Fruit fly (Drosophila melanogaster) whole organism, embryonic: ENCODE results near the gene Or7a.

Experiments used
- Atf-2 ChIP-seq: fragments of 200-800 bp; sonication (Bioruptor generic); optimal IDR thresholded peaks from 2 replicates; lab custom pipeline; 2016; ENCODE audit warnings: missing biosample characterization, missing genetic modification characterization
- BtbVII ChIP-seq: fragments of 200-800 bp; sonication (Bioruptor generic); optimal IDR thresholded peaks from 3 replicates; lab custom pipeline; 2017; ENCODE audit warnings: missing biosample characterization, mild to moderate bottlenecking, missing genetic modification characterization
- CG10209 ChIP-seq: fragments of 200-800 bp; sonication (Bioruptor generic); optimal IDR thresholded peaks from 3 replicates; lab custom pipeline; 2017; ENCODE audit warnings: missing biosample characterization, mild to moderate bottlenecking, missing genetic modification characterization, missing genetic modification reagents
- CG11456 ChIP-seq: fragments of 200-800 bp; sonication (Bioruptor generic); IDR thresholded peaks from 3 replicates; pipeline ENCODE4 v1.3.6; 2022; ENCODE audit warnings: missing biosample characterization, missing genetic modification characterization
- CG11723 ChIP-seq: fragments of 200-800 bp; sonication (Bioruptor generic); optimal IDR thresholded peaks from 2 replicates; lab custom pipeline; 2017; ENCODE audit warnings: missing biosample characterization, mild to moderate bottlenecking, missing genetic modification characterization
- CG12071 ChIP-seq: fragments of 200-800 bp; sonication (Bioruptor generic); optimal IDR thresholded peaks from 3 replicates; lab custom pipeline; 2018; ENCODE audit warnings: missing biosample characterization, mild to moderate bottlenecking, missing genetic modification characterization
- CG12659 ChIP-seq: fragments of 200-800 bp; sonication (Bioruptor generic); optimal IDR thresholded peaks from 3 replicates; lab custom pipeline; 2017; ENCODE audit warnings: mild to moderate bottlenecking, missing biosample characterization, missing genetic modification reagents, missing genetic modification characterization
- CG12744 ChIP-seq: fragments of 200-800 bp; sonication (Bioruptor generic); optimal IDR thresholded peaks from 2 replicates; lab custom pipeline; 2016; ENCODE audit warnings: missing biosample characterization, missing genetic modification characterization
- CG14050 ChIP-seq: fragments of 200-800 bp; sonication (Bioruptor generic); IDR thresholded peaks from 3 replicates; pipeline ENCODE4 v1.3.6; 2022; ENCODE audit warnings: missing biosample characterization, missing genetic modification characterization
- CG14441 ChIP-seq: fragments of 200-800 bp; sonication (Bioruptor generic); IDR thresholded peaks from 2 replicates; pipeline ENCODE4 v1.3.6; 2022; ENCODE audit warnings: missing biosample characterization, missing genetic modification characterization
- CG14667 ChIP-seq: fragments of 200-800 bp; sonication (Bioruptor generic); IDR thresholded peaks from 2 replicates; pipeline ENCODE4 v1.3.6; 2022; ENCODE audit warnings: missing biosample characterization, missing genetic modification characterization
- CG14710 ChIP-seq: fragments of 200-800 bp; sonication (Bioruptor generic); optimal IDR thresholded peaks from 3 replicates; lab custom pipeline; 2019; ENCODE audit warnings: missing biosample characterization, mild to moderate bottlenecking, missing genetic modification characterization, moderate library complexity
- CG15696 ChIP-seq: fragments of 200-800 bp; sonication (Bioruptor generic); optimal IDR thresholded peaks from 2 replicates; lab custom pipeline; 2019; ENCODE audit warnings: missing biosample characterization, mild to moderate bottlenecking, missing genetic modification characterization, moderate library complexity
- CG16779 ChIP-seq: fragments of 200-800 bp; sonication (Bioruptor generic); IDR thresholded peaks from 2 replicates; pipeline ENCODE4 v1.3.6; 2022; ENCODE audit warnings: missing biosample characterization, missing genetic modification characterization
- CG17912 ChIP-seq: fragments of 200-800 bp; sonication (Bioruptor generic); optimal IDR thresholded peaks from 2 replicates; lab custom pipeline; 2018; ENCODE audit warnings: missing biosample characterization, mild to moderate bottlenecking, missing genetic modification characterization
- CG1792 ChIP-seq: fragments of 200-800 bp; sonication (Bioruptor generic); optimal IDR thresholded peaks from 2 replicates; lab custom pipeline; 2016; ENCODE audit warnings: missing biosample characterization, missing genetic modification characterization
- CG2875 ChIP-seq: fragments of 200-800 bp; sonication (Bioruptor generic); optimal IDR thresholded peaks from 2 replicates; lab custom pipeline; 2017; ENCODE audit warnings: missing biosample characterization, mild to moderate bottlenecking, missing genetic modification characterization, missing genetic modification reagents
- CG4282 ChIP-seq: fragments of 200-800 bp; sonication (Bioruptor generic); optimal IDR thresholded peaks from 2 replicates; lab custom pipeline; 2016; ENCODE audit warnings: missing biosample characterization, missing genetic modification characterization
- CG4328 ChIP-seq: fragments of 200-800 bp; sonication (Bioruptor generic); optimal IDR thresholded peaks from 3 replicates; lab custom pipeline; 2017; ENCODE audit warnings: missing biosample characterization, missing genetic modification reagents, missing genetic modification characterization
- CG7372 ChIP-seq: fragments of 200-800 bp; sonication (Bioruptor generic); IDR thresholded peaks from 2 replicates; pipeline ENCODE4 v1.3.6; 2022; ENCODE audit warnings: missing biosample characterization, missing genetic modification characterization
- CG9817 ChIP-seq: fragments of 200-800 bp; sonication (Bioruptor generic); optimal IDR thresholded peaks from 2 replicates; lab custom pipeline; 2018; ENCODE audit warnings: missing biosample characterization, mild to moderate bottlenecking, missing genetic modification characterization, moderate library complexity
- CTCF ChIP-seq: fragments of 200-800 bp; sonication (Bioruptor generic); optimal IDR thresholded peaks from 2 replicates; lab custom pipeline; 2017; ENCODE audit warnings: missing biosample characterization, mild to moderate bottlenecking, missing genetic modification characterization, moderate library complexity
- Drgx ChIP-seq: fragments of 200-800 bp; sonication (Bioruptor generic); IDR thresholded peaks from 2 replicates; pipeline ENCODE4 v1.3.6; 2022; ENCODE audit warnings: missing biosample characterization, missing genetic modification characterization
- Gug ChIP-seq: fragments of 200-800 bp; sonication (Bioruptor generic); IDR thresholded peaks from 4 replicates; pipeline ENCODE4 v1.3.6; 2022; ENCODE audit warnings: missing biosample characterization, missing genetic modification characterization
- Hr78 ChIP-seq, 2 experiments: fragments of 200-800 bp in 1 of 2; fragments of >200 bp in 1 of 2; sonication (Bioruptor generic) in 1 of 2; optimal IDR thresholded peaks; 2 replicates each; lab custom pipeline; 2017 to 2019; ENCODE audit warnings: missing biosample characterization in 2 of 2, missing genetic modification characterization in 2 of 2, mild to moderate bottlenecking in 1 of 2, moderate library complexity in 1 of 2
- Mad ChIP-seq: fragments of 200-800 bp; sonication (Bioruptor generic); optimal IDR thresholded peaks from 2 replicates; lab custom pipeline; 2016; ENCODE audit warnings: missing biosample characterization, missing genetic modification characterization
- NC2β ChIP-seq: fragments of 200-800 bp; sonication (Bioruptor generic); optimal IDR thresholded peaks from 2 replicates; lab custom pipeline; 2016; ENCODE audit warnings: missing biosample characterization, missing genetic modification characterization
- Nf-YC ChIP-seq: fragments of 200-800 bp; optimal IDR thresholded peaks from 3 replicates; lab custom pipeline; 2019; ENCODE audit warnings: missing biosample characterization, mild to moderate bottlenecking, missing genetic modification characterization, moderate library complexity
- Ptx1 ChIP-seq: fragments of 200-800 bp; sonication (Bioruptor generic); IDR thresholded peaks from 2 replicates; pipeline ENCODE4 v1.3.6; 2022; ENCODE audit warnings: missing biosample characterization, missing genetic modification characterization
- amos ChIP-seq: fragments of 200-800 bp; sonication (Bioruptor generic); IDR thresholded peaks from 2 replicates; pipeline ENCODE4 v1.3.6; 2022; ENCODE audit warnings: missing biosample characterization, missing genetic modification characterization; ENCODE audit not compliant: partially characterized antibody
- aop ChIP-seq: fragments of 200-800 bp; sonication (Bioruptor generic); IDR thresholded peaks from 2 replicates; pipeline ENCODE4 v1.3.6; 2022; ENCODE audit warnings: missing biosample characterization, missing genetic modification characterization
- bcd ChIP-seq: fragments of 200-800 bp; sonication (Bioruptor generic); optimal IDR thresholded peaks from 2 replicates; lab custom pipeline; 2017; ENCODE audit warnings: missing biosample characterization, mild to moderate bottlenecking, missing genetic modification characterization
- chinmo ChIP-seq: fragments of 200-800 bp; sonication (Bioruptor generic); IDR thresholded peaks from 4 replicates; pipeline ENCODE4 v1.3.6; 2022; ENCODE audit warnings: missing biosample characterization, missing genetic modification characterization; ENCODE audit not compliant: partially characterized antibody
- gcm ChIP-seq: fragments of 200-800 bp; sonication (Bioruptor generic); optimal IDR thresholded peaks from 2 replicates; lab custom pipeline; 2019; ENCODE audit warnings: missing biosample characterization, mild to moderate bottlenecking, missing genetic modification characterization, moderate library complexity
- grn ChIP-seq: fragments of 200-800 bp; sonication (Bioruptor generic); optimal IDR thresholded peaks from 3 replicates; lab custom pipeline; 2017; ENCODE audit warnings: missing biosample characterization, missing genetic modification characterization
- h ChIP-seq: fragments of >200 bp; optimal IDR thresholded peaks from 2 replicates; lab custom pipeline; 2017
- insv ChIP-seq, 2 experiments: fragments of 200-800 bp; sonication (Bioruptor generic); optimal IDR thresholded peaks; 3 replicates each; lab custom pipeline; 2016 to 2018; ENCODE audit warnings: missing biosample characterization in 2 of 2, missing genetic modification characterization in 2 of 2
- kay ChIP-seq: fragments of 200-800 bp; sonication (Bioruptor generic); optimal IDR thresholded peaks from 2 replicates; lab custom pipeline; 2016; ENCODE audit warnings: missing biosample characterization, missing genetic modification characterization
- lab ChIP-seq: fragments of 200-800 bp; sonication (Bioruptor generic); optimal IDR thresholded peaks from 3 replicates; lab custom pipeline; 2017; ENCODE audit warnings: missing biosample characterization, missing genetic modification characterization, mild to moderate bottlenecking, moderate library complexity, missing genetic modification reagents
- lbe ChIP-seq: fragments of 200-800 bp; sonication (Bioruptor generic); optimal IDR thresholded peaks from 2 replicates; lab custom pipeline; 2016; ENCODE audit warnings: missing biosample characterization, mild to moderate bottlenecking, missing genetic modification characterization
- lmd ChIP-seq: fragments of 200-800 bp; sonication (Bioruptor generic); IDR thresholded peaks from 2 replicates; pipeline ENCODE4 v1.3.6; 2022; ENCODE audit warnings: missing biosample characterization, missing genetic modification characterization
- nerfin-2 ChIP-seq: fragments of 200-800 bp; sonication (Bioruptor generic); IDR thresholded peaks from 2 replicates; pipeline ENCODE4 v1.3.6; 2022; ENCODE audit warnings: missing biosample characterization, missing genetic modification characterization; ENCODE audit not compliant: partially characterized antibody
- sd ChIP-seq: fragments of 200-800 bp; sonication (Bioruptor generic); optimal IDR thresholded peaks from 3 replicates; lab custom pipeline; 2018; ENCODE audit warnings: missing biosample characterization, mild to moderate bottlenecking, missing genetic modification characterization, moderate library complexity
- sens-2 ChIP-seq: fragments of 200-800 bp; sonication (Bioruptor generic); IDR thresholded peaks from 2 replicates; pipeline ENCODE4 v1.3.6; 2022; ENCODE audit warnings: missing biosample characterization, missing genetic modification characterization
- tin ChIP-seq: fragments of 200-800 bp; sonication (Bioruptor generic); optimal IDR thresholded peaks from 3 replicates; lab custom pipeline; 2016; ENCODE audit warnings: missing biosample characterization, missing genetic modification characterization
- tll ChIP-seq, 2 experiments: fragments of 200-800 bp in 1 of 2; fragments of >200 bp in 1 of 2; sonication (Bioruptor generic) in 1 of 2; optimal IDR thresholded peaks; 2 replicates each; lab custom pipeline; 2017 to 2019; ENCODE audit warnings: missing biosample characterization in 2 of 2, missing genetic modification characterization in 2 of 2, mild to moderate bottlenecking in 1 of 2, moderate library complexity in 1 of 2
- trem ChIP-seq: fragments of 200-800 bp; optimal IDR thresholded peaks from 3 replicates; lab custom pipeline; 2019; ENCODE audit warnings: missing biosample characterization, mild to moderate bottlenecking, missing genetic modification characterization, moderate library complexity
- ttk ChIP-seq: fragments of 200-800 bp; sonication (Bioruptor generic); IDR thresholded peaks from 2 replicates; pipeline ENCODE4 v2.1.2; 2022; ENCODE audit warnings: missing biosample characterization, missing genetic modification characterization
- usp ChIP-seq: fragments of >200 bp; optimal IDR thresholded peaks from 2 replicates; lab custom pipeline; 2017; ENCODE audit warnings: missing biosample characterization, missing genetic modification characterization

The Or7a gene

DNA sequence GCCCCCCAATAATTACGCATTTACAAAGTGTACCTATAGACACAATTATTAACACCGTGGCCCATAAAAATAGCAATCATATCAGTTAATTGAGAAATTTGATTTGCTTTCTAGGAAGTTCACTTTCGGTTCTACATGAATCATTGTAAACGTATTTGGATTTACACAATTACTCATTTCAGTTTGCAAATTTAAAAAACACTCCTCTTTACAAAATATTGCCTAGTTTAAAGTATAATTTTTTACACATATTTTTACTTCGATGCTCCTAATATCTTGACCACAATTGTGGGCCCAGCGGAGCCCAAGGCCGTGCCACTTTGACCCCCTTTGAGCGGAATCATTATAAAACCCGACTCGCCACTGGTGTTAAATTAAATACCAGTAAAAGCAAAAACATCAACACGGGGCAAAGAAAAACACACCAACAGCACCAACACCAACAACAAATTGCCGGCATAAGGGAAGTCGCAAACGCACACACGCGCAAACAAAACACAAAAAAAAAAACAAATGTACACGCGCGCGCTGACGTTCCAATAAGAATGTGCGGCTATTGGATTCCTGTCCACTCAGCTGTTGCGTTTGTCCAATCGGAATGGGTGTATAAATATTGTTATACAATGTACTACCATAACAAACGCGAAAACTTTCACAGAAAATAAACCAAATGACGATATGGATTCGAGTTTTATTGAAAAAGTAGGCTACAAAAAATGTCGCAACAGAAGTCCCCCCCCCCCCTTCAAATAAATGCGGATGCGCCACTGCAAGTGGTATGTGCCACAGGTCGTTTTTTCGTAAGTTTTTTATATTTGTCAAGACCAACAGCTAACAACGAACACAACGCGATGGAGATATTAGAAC is 50.8 kb downstream of the Or7a start (continued):
- peak; percentile 85 for TF ChIP-seq lab (GFP tag; lab: Kevin White, UChicago)
- peak; percentile 70 for TF ChIP-seq CG7372 (GFP tag; lab: Robert Waterston, UW)
- TF ChIP-seq CG11456: no peak
- TF ChIP-seq CG12744 (GFP tag; lab: Kevin White, UChicago): peak; percentile 57
- TF ChIP-seq CG4328 (GFP tag; lab: Kevin White, UChicago): peak; percentile 38
- peak; percentile 55 for TF ChIP-seq CG12071 (GFP tag; lab: Kevin White, UChicago)
- TF ChIP-seq chinmo (GFP tag; lab: Robert Waterston, UW): 0 out of 4 replicates have a peak, but pooled peaks have one; percentile 40
- TF ChIP-seq Ptx1 (GFP tag; lab: Robert Waterston, UW): peak; percentile 51; the same call in 1 of the 2 replicates
- peak; percentile 38 for TF ChIP-seq CG12659 (GFP tag; lab: Kevin White, UChicago)
- TF ChIP-seq grn: no peak
- TF ChIP-seq CG14050 (GFP tag; lab: Robert Waterston, UW): peak; percentile 47; the same call in 1 of the 3 replicates
- peak; percentile 7 for TF ChIP-seq CG14710 (tag; lab: Kevin White, UChicago)
- peak; percentile 20 for TF ChIP-seq tin (GFP tag; lab: Kevin White, UChicago)
- peak; percentile 28 for TF ChIP-seq CG11723 (GFP tag; lab: Kevin White, UChicago)
- peak; percentile 16 for TF ChIP-seq CG2875 (GFP tag; lab: Kevin White, UChicago)
- no peak for TF ChIP-seq CG1792
- no peak for TF ChIP-seq h (lab: Kevin White, UChicago)
- TF ChIP-seq kay: no peak
- TF ChIP-seq sd: peak; percentile 41
- no peak for TF ChIP-seq usp
- TF ChIP-seq Hr78 (GFP tag; optimal IDR thresholded peaks at IDR 0.05; lab: Kevin White, UChicago): peak in 1 of 2 experiments; percentile 61
- TF ChIP-seq CG9817 (tag; lab: Kevin White, UChicago): peak; percentile 72
- peak; percentile 9; the same call in 1 of the 2 replicates for TF ChIP-seq Drgx (GFP tag; lab: Robert Waterston, UW)
- no peak for TF ChIP-seq nerfin-2 (GFP tag; lab: Robert Waterston, UW)
- peak; percentile 64 to 94 for TF ChIP-seq insv (GFP tag; optimal IDR thresholded peaks at IDR 0.05; lab: Kevin White, UChicago)
- TF ChIP-seq CG17912 (GFP tag; lab: Kevin White, UChicago): no peak
- peak; percentile 26 for TF ChIP-seq gcm (GFP tag; lab: Kevin White, UChicago)
- no peak for TF ChIP-seq ttk
- TF ChIP-seq CG14667 (GFP tag; lab: Robert Waterston, UW): no peak
- TF ChIP-seq BtbVII: peak; percentile 79
- no peak for TF ChIP-seq tll (GFP tag; optimal IDR thresholded peaks at IDR 0.05; lab: Kevin White, UChicago)
- peak; percentile 25 for TF ChIP-seq Atf-2 (GFP tag; lab: Kevin White, UChicago)
- TF ChIP-seq sens-2 (GFP tag; lab: Robert Waterston, UW): no peak
- TF ChIP-seq CG14441 (GFP tag; lab: Robert Waterston, UW): peak; percentile 61
- TF ChIP-seq lbe (GFP tag; lab: Kevin White, UChicago): no peak
- TF ChIP-seq amos (GFP tag; lab: Robert Waterston, UW): no peak
- TF ChIP-seq Gug: no peak
- TF ChIP-seq NC2β (GFP tag; lab: Kevin White, UChicago): peak; percentile 29
- TF ChIP-seq bcd: peak; percentile 38
- no peak for TF ChIP-seq aop
- TF ChIP-seq Mad (GFP tag; lab: Kevin White, UChicago): no peak
- TF ChIP-seq lmd (GFP tag; lab: Robert Waterston, UW): peak; percentile 67
- TF ChIP-seq CTCF (GFP tag; lab: Kevin White, UChicago): no peak
- no peak for TF ChIP-seq CG4282
- peak; percentile 5 for TF ChIP-seq trem (tag; lab: Kevin White, UChicago)
- TF ChIP-seq Nf-YC (tag; lab: Kevin White, UChicago): peak; percentile 61
- TF ChIP-seq CG10209 (GFP tag; lab: Kevin White, UChicago): peak; percentile 59
- peak; percentile 15 for TF ChIP-seq CG15696
- TF ChIP-seq CG16779 (GFP tag; lab: Robert Waterston, UW): no peak
